Worm (Caenorhabditis elegans) whole organism, L3 larva: ENCODE results near the gene sdz-24.

ENCODE experiments used
- elt-3 ChIP-seq, 3 experiments: fragments of 150-350 bp in 1 of 3; sonication (generic microtip) in 2 of 3; optimal IDR thresholded peaks; 2 replicates in 2 of 3; 4 replicates in 1 of 3; lab custom pipeline; 2014 to 2017; ENCODE audit warnings: missing biosample characterization in 3 of 3, missing genetic modification characterization in 3 of 3
- snpc-4 ChIP-seq: fragments of 150-350 bp; optimal IDR thresholded peaks from 2 replicates; lab custom pipeline; 2014; ENCODE audit warnings: missing biosample characterization, missing genetic modification characterization
- ztf-4 ChIP-seq: fragments of 150-350 bp; optimal IDR thresholded peaks from 2 replicates; lab custom pipeline; 2014; ENCODE audit warnings: missing biosample characterization, missing genetic modification characterization

- TF ChIP-seq ztf-4 (tag; lab: Kevin White, UChicago) (no peak), elt-3 (tag; optimal IDR thresholded peaks at IDR 0.05; lab: Kevin White, UChicago) (no peak), snpc-4 (tag; lab: Kevin White, UChicago) (no peak)
These were observed 33.1 kb downstream of the sdz-24 start, which contains the start of gene T02H6.3 for ce11 chrII:691550-691949.
